Fruit fly (Drosophila melanogaster): ENCODE data around the gene Pomp.

Gene Pomp

dm6 chr2L:20817170-20817569, 29.7 kb downstream of the Pomp start, which contains the start of gene CheB38b:
Gene CheB38b, minus strand, starts transcription at chr2L:20817270.
- TF ChIP-seq HLH4C (GFP tag; IDR thresholded peaks at IDR 0.05; ENCODE audit: partially characterized antibody), result no peak
- TF ChIP-seq MTF-1 (GFP tag; optimal IDR thresholded peaks at IDR 0.05; ENCODE audit: borderline replicate concordance), result no peak
- no peak for TF ChIP-seq row (GFP tag; IDR thresholded peaks at IDR 0.05)
- TF ChIP-seq sim (GFP tag; IDR thresholded peaks at IDR 0.05), result no peak
- TF ChIP-seq E2f1 (GFP tag; IDR thresholded peaks at IDR 0.05), result no peak
- TF ChIP-seq CG7928 (GFP tag; optimal IDR thresholded peaks at IDR 0.05), result no peak
- TF ChIP-seq slp2 (GFP tag; optimal IDR thresholded peaks at IDR 0.05), result no peak
- no peak for TF ChIP-seq CG1832 (GFP tag; optimal IDR thresholded peaks at IDR 0.05)
- TF ChIP-seq CG6791 (GFP tag; IDR thresholded peaks at IDR 0.05; ENCODE audit: partially characterized antibody), result no peak
- no peak for TF ChIP-seq h (optimal IDR thresholded peaks at IDR 0.05)
- no peak for TF ChIP-seq CG9727 (GFP tag; optimal IDR thresholded peaks at IDR 0.05)
- no peak for TF ChIP-seq CG7745 (tag; optimal IDR thresholded peaks at IDR 0.05)
- no peak for TF ChIP-seq ftz-f1 (GFP tag; optimal IDR thresholded peaks at IDR 0.05)
- no peak for TF ChIP-seq fd96Cb (tag; optimal IDR thresholded peaks at IDR 0.05)
- TF ChIP-seq chinmo (GFP tag; IDR thresholded peaks at IDR 0.05; ENCODE audit: partially characterized antibody), result no peak
- no peak for TF ChIP-seq Hsf (GFP tag; optimal IDR thresholded peaks at IDR 0.05)
- TF ChIP-seq CG14710 (tag; optimal IDR thresholded peaks at IDR 0.05), result no peak
- no peak for TF ChIP-seq CG10979 (tag; optimal IDR thresholded peaks at IDR 0.05)
- no peak for TF ChIP-seq CG12071 (GFP tag; optimal IDR thresholded peaks at IDR 0.05)

- TF ChIP-seq Bdp1 (GFP tag; optimal IDR thresholded peaks at IDR 0.05) (no peak), kni (GFP tag; optimal IDR thresholded peaks at IDR 0.05) (no peak), h (optimal IDR thresholded peaks at IDR 0.05) (no peak), CG43689 (GFP tag; IDR thresholded peaks at IDR 0.05) (no peak), CG32532 (GFP tag; IDR thresholded peaks at IDR 0.05) (no peak), pho (GFP tag; optimal IDR thresholded peaks at IDR 0.05) (no peak), Dip3 (GFP tag; optimal IDR thresholded peaks at IDR 0.05) (no peak), CG2678 (tag; optimal IDR thresholded peaks at IDR 0.05) (no peak), NfI (GFP tag; optimal IDR thresholded peaks at IDR 0.05) (no peak), chif (GFP tag; optimal IDR thresholded peaks at IDR 0.05) (no peak), CG18764 (GFP tag; optimal IDR thresholded peaks at IDR 0.05) (no peak), D19A (tag; optimal IDR thresholded peaks at IDR 0.05) (no peak), zf30C (GFP tag; optimal IDR thresholded peaks at IDR 0.05) (no peak), CG13624 (GFP tag; optimal IDR thresholded peaks at IDR 0.05) (no peak), CG18262 (tag; optimal IDR thresholded peaks at IDR 0.05) (no peak), CG4854 (GFP tag; optimal IDR thresholded peaks at IDR 0.05) (no peak), dm (GFP tag; optimal IDR thresholded peaks at IDR 0.05) (no peak)
These were observed 31.0 kb downstream of the Pomp start, which contains the start of gene CheB38a for dm6 chr2L:20818432-20818831. Gene CheB38a, minus strand, starts transcription at chr2L:20818532.

- TF ChIP-seq zfh1 (GFP tag; IDR thresholded peaks at IDR 0.05) (no peak), CG14710 (tag; optimal IDR thresholded peaks at IDR 0.05) (no peak), row (GFP tag; IDR thresholded peaks at IDR 0.05) (no peak), yki (optimal IDR thresholded peaks at IDR 0.05) (no peak), Antp (GFP tag; optimal IDR thresholded peaks at IDR 0.05) (no peak), NC2α (GFP tag; optimal IDR thresholded peaks at IDR 0.05) (no peak), lilli (GFP tag; optimal IDR thresholded peaks at IDR 0.05) (no peak), dpn (GFP tag; optimal IDR thresholded peaks at IDR 0.05) (no peak), crc (GFP tag; optimal IDR thresholded peaks at IDR 0.05) (no peak), ac (GFP tag; optimal IDR thresholded peaks at IDR 0.05) (no peak), mam (GFP tag; optimal IDR thresholded peaks at IDR 0.05) (no peak), Dek (tag; optimal IDR thresholded peaks at IDR 0.05) (no peak), jing (GFP tag; optimal IDR thresholded peaks at IDR 0.05) (no peak), tgo (GFP tag; IDR thresholded peaks at IDR 0.05) (no peak), CG2875 (GFP tag; optimal IDR thresholded peaks at IDR 0.05) (no peak), CG11560 (tag; IDR thresholded peaks at IDR 0.05) (no peak), abd-A (tag; optimal IDR thresholded peaks at IDR 0.05) (no peak), Scr (GFP tag; IDR thresholded peaks at IDR 0.05; ENCODE audit: partially characterized antibody) (no peak), CG18262 (tag; optimal IDR thresholded peaks at IDR 0.05) (no peak)
These were observed 33.3 kb downstream of the Pomp start, which contains the start of gene CheB38c for dm6 chr2L:20820767-20821166. Gene CheB38c, minus strand, starts transcription at chr2L:20820867.
